Fruit fly (Drosophila melanogaster) whole organism, pupa: ENCODE results near the gene CG8034.

Experiments used
- CG10348 ChIP-seq: fragments of 200-800 bp; sonication (Bioruptor generic); IDR thresholded peaks from 2 replicates; pipeline ENCODE4 v1.3.6; 2022; ENCODE audit warnings: missing biosample characterization, missing genetic modification characterization
- CG12605 ChIP-seq: fragments of 200-800 bp; sonication (Bioruptor generic); IDR thresholded peaks from 2 replicates; pipeline ENCODE4 v1.3.6; 2022; ENCODE audit warnings: missing biosample characterization, missing genetic modification characterization
- CG13204 ChIP-seq: fragments of 200-800 bp; sonication (Bioruptor generic); optimal IDR thresholded peaks from 2 replicates; lab custom pipeline; 2018; ENCODE audit warnings: missing biosample characterization, mild to moderate bottlenecking, missing genetic modification characterization, moderate library complexity
- CG14655 ChIP-seq: fragments of 200-800 bp; sonication (Bioruptor generic); optimal IDR thresholded peaks from 3 replicates; lab custom pipeline; 2017; ENCODE audit warnings: mild to moderate bottlenecking, missing biosample characterization, missing genetic modification reagents, missing genetic modification characterization
- CG15710 ChIP-seq: fragments of 200-800 bp; sonication (Bioruptor generic); optimal IDR thresholded peaks from 2 replicates; lab custom pipeline; 2018; ENCODE audit warnings: missing biosample characterization, mild to moderate bottlenecking, missing genetic modification characterization, moderate library complexity
- CG17806 ChIP-seq: fragments of 200-800 bp; sonication (Bioruptor generic); optimal IDR thresholded peaks from 2 replicates; lab custom pipeline; 2018; ENCODE audit warnings: missing biosample characterization, mild to moderate bottlenecking, missing genetic modification characterization, moderate library complexity
- CG32121 ChIP-seq: fragments of 200-800 bp; sonication (Bioruptor generic); IDR thresholded peaks from 2 replicates; pipeline ENCODE4 v1.3.6; 2022; ENCODE audit warnings: missing biosample characterization, missing genetic modification characterization
- CG34367 ChIP-seq: fragments of 200-800 bp; sonication (Bioruptor generic); optimal IDR thresholded peaks from 2 replicates; lab custom pipeline; 2018; ENCODE audit warnings: missing biosample characterization, mild to moderate bottlenecking, missing genetic modification characterization
- CG4496 ChIP-seq: fragments of 200-800 bp; sonication (Bioruptor generic); IDR thresholded peaks from 3 replicates; pipeline ENCODE4 v1.3.6; 2022; ENCODE audit warnings: missing biosample characterization, missing genetic modification characterization
- CG8159 ChIP-seq: fragments of 200-800 bp; sonication (Bioruptor generic); optimal IDR thresholded peaks from 3 replicates; lab custom pipeline; 2018; ENCODE audit warnings: missing biosample characterization, mild to moderate bottlenecking, missing genetic modification characterization, moderate library complexity
- CG8301 ChIP-seq: fragments of 200-800 bp; sonication (Bioruptor generic); optimal IDR thresholded peaks from 2 replicates; lab custom pipeline; 2018; ENCODE audit warnings: missing biosample characterization, mild to moderate bottlenecking, missing genetic modification characterization
- CG9948 ChIP-seq: fragments of 200-800 bp; sonication (Bioruptor generic); optimal IDR thresholded peaks from 2 replicates; lab custom pipeline; 2018; ENCODE audit warnings: missing biosample characterization, mild to moderate bottlenecking, missing genetic modification characterization, moderate library complexity
- D1 ChIP-seq: fragments of 200-800 bp; sonication (Bioruptor generic); optimal IDR thresholded peaks from 2 replicates; lab custom pipeline; 2018; ENCODE audit warnings: missing biosample characterization, mild to moderate bottlenecking, missing genetic modification characterization, moderate library complexity
- EcR ChIP-seq: fragments of 200-800 bp; sonication (Bioruptor generic); optimal IDR thresholded peaks from 3 replicates; lab custom pipeline; 2019; ENCODE audit warnings: missing biosample characterization, missing genetic modification characterization, mild to moderate bottlenecking, moderate library complexity, missing genetic modification reagents
- Ets98B ChIP-seq: fragments of 200-800 bp; sonication (Bioruptor generic); IDR thresholded peaks from 2 replicates; pipeline ENCODE4 v1.3.6; 2022; ENCODE audit warnings: missing biosample characterization, missing genetic modification characterization
- Pif1A ChIP-seq: fragments of 200-800 bp; sonication (Bioruptor generic); optimal IDR thresholded peaks from 3 replicates; lab custom pipeline; 2016; ENCODE audit warnings: missing biosample characterization, missing genetic modification characterization
- Pif1B ChIP-seq: fragments of 200-800 bp; sonication (Bioruptor generic); optimal IDR thresholded peaks from 3 replicates; lab custom pipeline; 2016; ENCODE audit warnings: missing biosample characterization, missing genetic modification characterization
- Snoo ChIP-seq: fragments of 200-800 bp; sonication (Bioruptor generic); optimal IDR thresholded peaks from 3 replicates; lab custom pipeline; 2017; ENCODE audit warnings: missing biosample characterization, mild to moderate bottlenecking, missing genetic modification characterization, inconsistent platforms
- fd96Ca ChIP-seq: fragments of 200-800 bp; sonication (Bioruptor generic); IDR thresholded peaks from 3 replicates; pipeline ENCODE4 v1.3.6; 2022; ENCODE audit warnings: missing biosample characterization, missing genetic modification characterization
- gl ChIP-seq: fragments of 200-800 bp; sonication (Bioruptor generic); optimal IDR thresholded peaks from 2 replicates; lab custom pipeline; 2018; ENCODE audit warnings: missing biosample characterization, mild to moderate bottlenecking, missing genetic modification characterization
- rn ChIP-seq: fragments of 200-800 bp; sonication (Bioruptor generic); IDR thresholded peaks from 2 replicates; pipeline ENCODE4 v1.3.6; 2022; ENCODE audit warnings: missing biosample characterization, missing genetic modification characterization

CG8034 gene

dm6 chrX:19243379-19243834, 54.6 kb downstream of the CG8034 start, which contains the start of gene CG7889:
Gene CG7889, plus strand, starts transcription at chrX:19243631.
- TF ChIP-seq Pif1A (GFP tag; lab: Kevin White, UChicago) (peak; percentile 31), CG8159 (tag; lab: Kevin White, UChicago) (peak; percentile 48), CG8301 (tag; lab: Kevin White, UChicago) (peak; percentile 31), CG4496 (GFP tag; lab: Robert Waterston, UW) (no peak), CG12605 (GFP tag; lab: Robert Waterston, UW) (peak; percentile 17; the same call in 1 of the 2 replicates), CG17806 (no peak), D1 (tag; lab: Kevin White, UChicago) (peak; percentile 8)
- TF ChIP-seq, all 21 proteins: peak for 5

- TF ChIP-seq CG14655 (GFP tag; lab: Kevin White, UChicago) = no peak
- TF ChIP-seq EcR (GFP tag; lab: Kevin White, UChicago) = no peak
- no peak for TF ChIP-seq CG4496 (GFP tag; lab: Robert Waterston, UW)
- TF ChIP-seq D1 (tag; lab: Kevin White, UChicago) = no peak
- no peak for TF ChIP-seq CG15710 (tag; lab: Kevin White, UChicago)
- TF ChIP-seq Snoo (tag; lab: Kevin White, UChicago) = no peak
- TF ChIP-seq Pif1B (GFP tag; lab: Kevin White, UChicago) = no peak
- TF ChIP-seq fd96Ca (GFP tag; lab: Robert Waterston, UW) = no peak
- TF ChIP-seq rn = no peak
- no peak for TF ChIP-seq CG12605 (GFP tag; lab: Robert Waterston, UW)
- TF ChIP-seq Ets98B = no peak
- TF ChIP-seq CG8301 (tag; lab: Kevin White, UChicago) = no peak
- no peak for TF ChIP-seq Pif1A (GFP tag; lab: Kevin White, UChicago)
- no peak for TF ChIP-seq CG9948 (tag; lab: Kevin White, UChicago)
- no peak for TF ChIP-seq CG10348
- no peak for TF ChIP-seq CG8159 (tag; lab: Kevin White, UChicago)
- no peak for TF ChIP-seq CG32121 (GFP tag; lab: Robert Waterston, UW)
Observed at dm6 chrX:19241790-19242373, 56.1 kb downstream of the CG8034 start, which contains the start of gene CG14196. Gene CG14196, minus strand, starts transcription at chrX:19241840.

dm6 chrX:19240230-19240839, 57.6 kb downstream of the CG8034 start:
- no peak for TF ChIP-seq CG14655 (GFP tag; lab: Kevin White, UChicago)
- no peak for TF ChIP-seq CG32121 (GFP tag; lab: Robert Waterston, UW)
- TF ChIP-seq CG4496 (GFP tag; lab: Robert Waterston, UW) = no peak
- TF ChIP-seq CG15710 (tag; lab: Kevin White, UChicago) = no peak
- TF ChIP-seq EcR (GFP tag; lab: Kevin White, UChicago) = no peak
- no peak for TF ChIP-seq CG17806
- no peak for TF ChIP-seq Pif1B (GFP tag; lab: Kevin White, UChicago)
- no peak for TF ChIP-seq CG13204 (GFP tag; lab: Kevin White, UChicago)
- TF ChIP-seq CG8301 (tag; lab: Kevin White, UChicago) = no peak
- TF ChIP-seq gl (tag; lab: Kevin White, UChicago) = no peak
- TF ChIP-seq CG8159 (tag; lab: Kevin White, UChicago) = no peak
- no peak for TF ChIP-seq CG9948 (tag; lab: Kevin White, UChicago)
- no peak for TF ChIP-seq CG34367 (tag; lab: Kevin White, UChicago)
- no peak for TF ChIP-seq Snoo (tag; lab: Kevin White, UChicago)
- no peak for TF ChIP-seq rn
- TF ChIP-seq, all 21 proteins: peak for 0

- TF ChIP-seq CG10348 (no peak), fd96Ca (GFP tag; lab: Robert Waterston, UW) (no peak), CG34367 (tag; lab: Kevin White, UChicago) (no peak), CG13204 (GFP tag; lab: Kevin White, UChicago) (no peak), CG14655 (GFP tag; lab: Kevin White, UChicago) (no peak), EcR (GFP tag; lab: Kevin White, UChicago) (no peak), CG12605 (GFP tag; lab: Robert Waterston, UW) (no peak), rn (no peak), CG8301 (tag; lab: Kevin White, UChicago) (no peak)
Observed at dm6 chrX:19239365-19239764, 58.6 kb downstream of the CG8034 start.

- TF ChIP-seq fd96Ca (GFP tag; lab: Robert Waterston, UW) (no peak), Ets98B (no peak), CG14655 (GFP tag; lab: Kevin White, UChicago) (no peak), CG4496 (GFP tag; lab: Robert Waterston, UW) (no peak), EcR (GFP tag; lab: Kevin White, UChicago) (no peak), Pif1B (GFP tag; lab: Kevin White, UChicago) (no peak), CG10348 (no peak), CG34367 (tag; lab: Kevin White, UChicago) (no peak), rn (no peak), CG8301 (tag; lab: Kevin White, UChicago) (no peak), CG12605 (GFP tag; lab: Robert Waterston, UW) (no peak), CG13204 (GFP tag; lab: Kevin White, UChicago) (no peak), CG17806 (no peak)
- TF ChIP-seq, all 21 proteins: peak for 0
Observed at dm6 chrX:19238613-19239012, 59.3 kb downstream of the CG8034 start.
